Fruit fly (Drosophila melanogaster): ENCODE measurements around the gene Lip1.

Lip1 gene

dm6 chr2L:10701499-10702062 lies at the start of gene Lip1:
TSS of gene Lip1 (minus strand) at chr2L:10701544.
- TF ChIP-seq insv (optimal IDR thresholded peaks at IDR 0.05): no peak
- no peak for TF ChIP-seq h (optimal IDR thresholded peaks at IDR 0.05)
- TF ChIP-seq ttk (optimal IDR thresholded peaks at IDR 0.05): no peak
- no peak for TF ChIP-seq psq (optimal IDR thresholded peaks at IDR 0.05)
- no peak for TF ChIP-seq Sin3A (optimal IDR thresholded peaks at IDR 0.05)
- no peak for TF ChIP-seq Myc (optimal IDR thresholded peaks at IDR 0.05)

dm6 chr2L:10749607-10750467 lies 48.5 kb upstream of the Lip1 start:
- TF ChIP-seq Sin3A (optimal IDR thresholded peaks at IDR 0.05): no peak
- no peak for TF ChIP-seq insv (optimal IDR thresholded peaks at IDR 0.05)
- TF ChIP-seq psq (optimal IDR thresholded peaks at IDR 0.05): no peak
- no peak for TF ChIP-seq h (optimal IDR thresholded peaks at IDR 0.05)
- TF ChIP-seq Myc (optimal IDR thresholded peaks at IDR 0.05): no peak
- TF ChIP-seq ttk (optimal IDR thresholded peaks at IDR 0.05): no peak

dm6 chr2L:10748218-10748617 lies 46.9 kb upstream of the Lip1 start:
- TF ChIP-seq h (optimal IDR thresholded peaks at IDR 0.05): no peak
- no peak for TF ChIP-seq psq (optimal IDR thresholded peaks at IDR 0.05)
- TF ChIP-seq ttk (optimal IDR thresholded peaks at IDR 0.05): no peak
- TF ChIP-seq Sin3A (optimal IDR thresholded peaks at IDR 0.05): no peak
- no peak for TF ChIP-seq insv (optimal IDR thresholded peaks at IDR 0.05)
- no peak for TF ChIP-seq Myc (optimal IDR thresholded peaks at IDR 0.05)

dm6 chr2L:10743714-10744113 lies 42.4 kb upstream of the Lip1 start, which contains the start of gene CG6729:
TSS of gene CG6729 (minus strand) at chr2L:10743935.
- no peak for TF ChIP-seq ttk (optimal IDR thresholded peaks at IDR 0.05)
- TF ChIP-seq Sin3A (optimal IDR thresholded peaks at IDR 0.05): no peak
- TF ChIP-seq h (optimal IDR thresholded peaks at IDR 0.05): no peak
- TF ChIP-seq psq (optimal IDR thresholded peaks at IDR 0.05): no peak
- TF ChIP-seq insv (optimal IDR thresholded peaks at IDR 0.05): no peak
- no peak for TF ChIP-seq Myc (optimal IDR thresholded peaks at IDR 0.05)

- TF ChIP-seq ttk (optimal IDR thresholded peaks at IDR 0.05) (no peak), Myc (optimal IDR thresholded peaks at IDR 0.05) (no peak)
Observed at dm6 chr2L:10736993-10737756, 35.8 kb upstream of the Lip1 start, which contains the start of the genes Vha16-5 and CG12299. TSS of gene Vha16-5 (minus strand) at chr2L:10737043. TSS of gene CG12299 (plus strand) at chr2L:10737345.

dm6 chr2L:10735923-10736322 lies 34.6 kb upstream of the Lip1 start, which contains the start of gene Nup107:
TSS of gene Nup107 (minus strand) at chr2L:10736071.
- no peak for TF ChIP-seq insv (optimal IDR thresholded peaks at IDR 0.05)
- TF ChIP-seq ttk (optimal IDR thresholded peaks at IDR 0.05): no peak
- TF ChIP-seq Myc (optimal IDR thresholded peaks at IDR 0.05): no peak
- no peak for TF ChIP-seq h (optimal IDR thresholded peaks at IDR 0.05)
- no peak for TF ChIP-seq Sin3A (optimal IDR thresholded peaks at IDR 0.05)
- no peak for TF ChIP-seq psq (optimal IDR thresholded peaks at IDR 0.05)

dm6 chr2L:10732343-10732808 lies 31.0 kb upstream of the Lip1 start, which contains the start of the genes EMC3 and Dpy-30L1:
TSS of gene EMC3 (minus strand) at chr2L:10732423.
TSS of gene Dpy-30L1 (plus strand) at chr2L:10732653.
- no peak for TF ChIP-seq insv (optimal IDR thresholded peaks at IDR 0.05)
- no peak for TF ChIP-seq Sin3A (optimal IDR thresholded peaks at IDR 0.05)
- TF ChIP-seq Myc (optimal IDR thresholded peaks at IDR 0.05): no peak
- no peak for TF ChIP-seq h (optimal IDR thresholded peaks at IDR 0.05)
- no peak for TF ChIP-seq psq (optimal IDR thresholded peaks at IDR 0.05)
- TF ChIP-seq ttk (optimal IDR thresholded peaks at IDR 0.05): no peak

dm6 chr2L:10729955-10730354 lies 28.6 kb upstream of the Lip1 start, which contains the start of gene CG17118:
TSS of gene CG17118 (plus strand) at chr2L:10730255.
- TF ChIP-seq Sin3A (optimal IDR thresholded peaks at IDR 0.05) (no peak), ttk (optimal IDR thresholded peaks at IDR 0.05) (no peak), h (optimal IDR thresholded peaks at IDR 0.05) (no peak), insv (optimal IDR thresholded peaks at IDR 0.05) (no peak), psq (optimal IDR thresholded peaks at IDR 0.05) (no peak), Myc (optimal IDR thresholded peaks at IDR 0.05) (no peak)

dm6 chr2L:10728751-10729150 lies 27.4 kb upstream of the Lip1 start, which contains the start of gene CG6443:
TSS of gene CG6443 (plus strand) at chr2L:10728978.
- no peak for TF ChIP-seq psq (optimal IDR thresholded peaks at IDR 0.05)
- TF ChIP-seq insv (optimal IDR thresholded peaks at IDR 0.05): no peak
- TF ChIP-seq ttk (optimal IDR thresholded peaks at IDR 0.05): no peak
- no peak for TF ChIP-seq Myc (optimal IDR thresholded peaks at IDR 0.05)
- TF ChIP-seq Sin3A (optimal IDR thresholded peaks at IDR 0.05): no peak
- no peak for TF ChIP-seq h (optimal IDR thresholded peaks at IDR 0.05)

- TF ChIP-seq psq (optimal IDR thresholded peaks at IDR 0.05): no peak
- TF ChIP-seq Myc (optimal IDR thresholded peaks at IDR 0.05): no peak
- no peak for TF ChIP-seq Sin3A (optimal IDR thresholded peaks at IDR 0.05)
- TF ChIP-seq ttk (optimal IDR thresholded peaks at IDR 0.05): no peak
- no peak for TF ChIP-seq h (optimal IDR thresholded peaks at IDR 0.05)
- TF ChIP-seq insv (optimal IDR thresholded peaks at IDR 0.05): no peak
Observed at dm6 chr2L:10723903-10724302, 22.6 kb upstream of the Lip1 start, which contains the start of gene CG6431. TSS of gene CG6431 (plus strand) at chr2L:10724203.

dm6 chr2L:10721535-10721934 lies 20.2 kb upstream of the Lip1 start:
- no peak for TF ChIP-seq h (optimal IDR thresholded peaks at IDR 0.05)
- TF ChIP-seq psq (optimal IDR thresholded peaks at IDR 0.05): no peak
- no peak for TF ChIP-seq ttk (optimal IDR thresholded peaks at IDR 0.05)
- no peak for TF ChIP-seq Myc (optimal IDR thresholded peaks at IDR 0.05)
- no peak for TF ChIP-seq Sin3A (optimal IDR thresholded peaks at IDR 0.05)
- TF ChIP-seq insv (optimal IDR thresholded peaks at IDR 0.05): no peak

All from Kc167 (cell line).